Worm (Caenorhabditis elegans) whole organism, L3 larva: ENCODE measurements around the gene egas-3.
A peak's percentile ranks its signal among the peaks of the same experiment; 100 is the strongest.

Experiments used
- aly-2 ChIP-seq: fragments of 150-350 bp; optimal IDR thresholded peaks from 2 replicates; lab custom pipeline; 2014; ENCODE audit warnings: missing biosample characterization, missing genetic modification characterization
- ama-1 ChIP-seq: fragments of 150-350 bp; optimal IDR thresholded peaks from 2 replicates; lab custom pipeline; 2018
- ceh-16 ChIP-seq: sonication (generic microtip); optimal IDR thresholded peaks from 2 replicates; lab custom pipeline; 2017; ENCODE audit warnings: missing biosample characterization, missing genetic modification characterization
- ceh-28 ChIP-seq: fragments of 150-350 bp; optimal IDR thresholded peaks from 2 replicates; lab custom pipeline; 2014; ENCODE audit warnings: missing biosample characterization, missing genetic modification reagents, missing genetic modification characterization
- ceh-82 ChIP-seq: fragments of 150-350 bp; optimal IDR thresholded peaks from 2 replicates; lab custom pipeline; 2014; ENCODE audit warnings: missing biosample characterization, missing genetic modification characterization
- ceh-9 ChIP-seq: sonication (generic microtip); optimal IDR thresholded peaks from 2 replicates; lab custom pipeline; 2018; ENCODE audit warnings: missing biosample characterization, missing genetic modification characterization
- daf-12 ChIP-seq: fragments of 150-350 bp; optimal IDR thresholded peaks from 2 replicates; lab custom pipeline; 2014; ENCODE audit warnings: missing biosample characterization, missing genetic modification reagents, missing genetic modification characterization
- egl-27 ChIP-seq: sonication (generic microtip); optimal IDR thresholded peaks from 4 replicates; lab custom pipeline; 2017; ENCODE audit warnings: missing biosample characterization, missing genetic modification reagents, missing genetic modification characterization
- egl-5 ChIP-seq: fragments of 150-350 bp; optimal IDR thresholded peaks from 2 replicates; lab custom pipeline; 2017; ENCODE audit warnings: missing biosample characterization, missing genetic modification reagents, missing genetic modification characterization, inconsistent platforms
- elt-1 ChIP-seq: fragments of 150-350 bp; optimal IDR thresholded peaks from 2 replicates; lab custom pipeline; 2014; ENCODE audit warnings: missing biosample characterization, missing genetic modification characterization
- elt-2 ChIP-seq: sonication (generic microtip); optimal IDR thresholded peaks from 2 replicates; lab custom pipeline; 2016; ENCODE audit warnings: missing genetic modification reagents, mild to moderate bottlenecking, missing genetic modification characterization, missing compliant biosample characterization
- elt-3 ChIP-seq, 3 experiments: fragments of 150-350 bp in 1 of 3; sonication (generic microtip) in 2 of 3; optimal IDR thresholded peaks; 2 replicates in 2 of 3; 4 replicates in 1 of 3; lab custom pipeline; 2014 to 2017; ENCODE audit warnings: missing biosample characterization in 3 of 3, missing genetic modification characterization in 3 of 3
- eor-1 ChIP-seq, 2 experiments: fragments of 150-350 bp; optimal IDR thresholded peaks; 2 replicates each; lab custom pipeline; 2014 to 2018; ENCODE audit warnings: missing biosample characterization in 2 of 2, missing genetic modification characterization in 2 of 2
- fkh-2 ChIP-seq: fragments of 150-350 bp; optimal IDR thresholded peaks from 2 replicates; lab custom pipeline; 2014; ENCODE audit warnings: missing biosample characterization, missing genetic modification reagents, missing genetic modification characterization
- lin-15B ChIP-seq: fragments of 150-350 bp; optimal IDR thresholded peaks from 2 replicates; lab custom pipeline; 2014; ENCODE audit warnings: missing biosample characterization, missing genetic modification characterization
- lin-39 ChIP-seq: fragments of 150-350 bp; optimal IDR thresholded peaks from 2 replicates; lab custom pipeline; 2018; ENCODE audit warnings: missing biosample characterization, missing genetic modification reagents, missing genetic modification characterization
- mdl-1 ChIP-seq: fragments of 150-350 bp; optimal IDR thresholded peaks from 2 replicates; lab custom pipeline; 2014; ENCODE audit warnings: missing biosample characterization, missing genetic modification characterization
- mml-1 ChIP-seq: fragments of 150-350 bp; sonication (generic microtip); optimal IDR thresholded peaks from 3 replicates; lab custom pipeline; 2014; ENCODE audit warnings: missing biosample characterization, missing genetic modification characterization
- nfya-1 ChIP-seq: sonication (generic microtip); optimal IDR thresholded peaks from 2 replicates; lab custom pipeline; 2017; ENCODE audit warnings: missing genetic modification characterization, mild to moderate bottlenecking, missing compliant biosample characterization, antibody characterized with exemption, moderate library complexity; ENCODE audit not compliant: insufficient read depth
- nhr-11 ChIP-seq: fragments of 150-350 bp; optimal IDR thresholded peaks from 2 replicates; lab custom pipeline; 2014; ENCODE audit warnings: missing biosample characterization, missing genetic modification characterization
- nhr-12 ChIP-seq: fragments of 150-350 bp; optimal IDR thresholded peaks from 2 replicates; lab custom pipeline; 2014; ENCODE audit warnings: missing biosample characterization, missing genetic modification characterization
- nhr-23 ChIP-seq: fragments of 150-350 bp; optimal IDR thresholded peaks from 2 replicates; lab custom pipeline; 2014; ENCODE audit warnings: missing biosample characterization, missing genetic modification reagents, missing genetic modification characterization
- nhr-237 ChIP-seq: fragments of 150-350 bp; optimal IDR thresholded peaks from 2 replicates; lab custom pipeline; 2014; ENCODE audit warnings: missing biosample characterization, missing genetic modification characterization
- nhr-25 ChIP-seq: sonication (generic microtip); optimal IDR thresholded peaks from 2 replicates; lab custom pipeline; 2017; ENCODE audit warnings: missing biosample characterization, missing genetic modification characterization
- nhr-67 ChIP-seq: fragments of 150-350 bp; optimal IDR thresholded peaks from 2 replicates; lab custom pipeline; 2014; ENCODE audit warnings: missing biosample characterization, missing genetic modification characterization
- nhr-76 ChIP-seq: fragments of 150-350 bp; sonication (generic microtip); optimal IDR thresholded peaks from 5 replicates; lab custom pipeline; 2014; ENCODE audit warnings: missing biosample characterization, missing genetic modification characterization
- pha-4 ChIP-seq: fragments of 150-350 bp; optimal IDR thresholded peaks from 2 replicates; lab custom pipeline; 2014; ENCODE audit warnings: missing biosample characterization, missing genetic modification reagents, missing genetic modification characterization
- pqm-1 ChIP-seq: fragments of 150-350 bp; optimal IDR thresholded peaks from 2 replicates; lab custom pipeline; 2017; ENCODE audit warnings: missing biosample characterization, missing genetic modification characterization, inconsistent platforms
- skn-1 ChIP-seq: fragments of 150-350 bp; optimal IDR thresholded peaks from 2 replicates; lab custom pipeline; 2014; ENCODE audit warnings: missing biosample characterization, missing genetic modification characterization
- tbx-2 ChIP-seq: sonication (generic microtip); optimal IDR thresholded peaks from 2 replicates; lab custom pipeline; 2016; ENCODE audit warnings: mild to moderate bottlenecking, missing genetic modification characterization, missing compliant biosample characterization
- unc-39 ChIP-seq: sonication (generic microtip); optimal IDR thresholded peaks from 4 replicates; lab custom pipeline; 2017; ENCODE audit warnings: missing biosample characterization, missing genetic modification characterization
- unc-62 ChIP-seq: fragments of 150-350 bp; sonication (generic microtip); optimal IDR thresholded peaks from 4 replicates; lab custom pipeline; 2014; ENCODE audit warnings: missing biosample characterization, missing genetic modification reagents, missing genetic modification characterization
- zag-1 ChIP-seq: fragments of 150-350 bp; optimal IDR thresholded peaks from 2 replicates; lab custom pipeline; 2014; ENCODE audit warnings: missing biosample characterization, missing genetic modification characterization

Gene egas-3

ce11 chrV:18662333-18662732 is 26.2 kb upstream of the egas-3 start:
- TF ChIP-seq mml-1 (tag; lab: Kevin White, UChicago) (no peak), unc-62 (no peak), lin-15B (no peak), daf-12 (tag; lab: Kevin White, UChicago) (no peak)

- TF ChIP-seq nhr-67, result no peak
- TF ChIP-seq nhr-237, result no peak
- no peak for TF ChIP-seq pqm-1 (tag; lab: Kevin White, UChicago)
- TF ChIP-seq pha-4 (tag; lab: Kevin White, UChicago), result no peak
- TF ChIP-seq skn-1 (tag; lab: Kevin White, UChicago), result no peak
- no peak for TF ChIP-seq egl-27 (tag; lab: Kevin White, UChicago)
- TF ChIP-seq nhr-12, result no peak
- TF ChIP-seq zag-1 (tag; lab: Kevin White, UChicago), result no peak
- no peak for TF ChIP-seq ceh-82 (tag; lab: Kevin White, UChicago)
- no peak for TF ChIP-seq mdl-1 (tag; lab: Kevin White, UChicago)
- TF ChIP-seq daf-12 (tag; lab: Kevin White, UChicago), result no peak
These were observed 22.8 kb upstream of the egas-3 start for ce11 chrV:18658914-18659313.

DNA sequence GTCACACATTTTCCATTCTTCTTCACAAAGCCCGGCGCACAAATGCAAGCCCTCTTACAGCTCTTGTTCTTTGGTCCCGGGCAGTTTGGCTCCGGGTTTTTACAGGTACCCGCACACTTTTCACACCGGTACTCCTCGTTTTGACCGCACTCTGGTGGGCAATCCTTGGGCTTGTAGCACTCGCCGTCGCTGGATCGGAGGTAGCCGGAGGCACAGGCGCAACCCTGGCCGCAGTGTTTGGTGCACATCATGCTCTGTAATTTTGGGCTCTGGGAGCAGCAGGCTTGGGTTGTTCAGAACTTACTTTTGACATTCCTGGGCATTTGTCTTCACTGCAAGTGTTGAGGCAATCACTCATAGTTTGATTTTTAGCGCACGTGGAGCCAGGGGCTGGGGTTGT is 21.2 kb upstream of the egas-3 start:
- TF ChIP-seq fkh-2 (tag; lab: Kevin White, UChicago) (no peak), nhr-12 (no peak), nfya-1 (tag; lab: Kevin White, UChicago) (no peak), ceh-82 (tag; lab: Kevin White, UChicago) (no peak), nhr-25 (tag; lab: Kevin White, UChicago) (no peak), mdl-1 (tag; lab: Kevin White, UChicago) (no peak), mml-1 (tag; lab: Kevin White, UChicago) (no peak), nhr-11 (tag; lab: Kevin White, UChicago) (no peak), egl-5 (tag; lab: Kevin White, UChicago) (no peak), ceh-9 (tag; lab: Kevin White, UChicago) (no peak), nhr-76 (tag; lab: Kevin White, UChicago) (no peak), nhr-67 (no peak), elt-1 (tag; lab: Kevin White, UChicago) (no peak), eor-1 (tag; optimal IDR thresholded peaks at IDR 0.05; lab: Kevin White, UChicago) (no peak)

DNA sequence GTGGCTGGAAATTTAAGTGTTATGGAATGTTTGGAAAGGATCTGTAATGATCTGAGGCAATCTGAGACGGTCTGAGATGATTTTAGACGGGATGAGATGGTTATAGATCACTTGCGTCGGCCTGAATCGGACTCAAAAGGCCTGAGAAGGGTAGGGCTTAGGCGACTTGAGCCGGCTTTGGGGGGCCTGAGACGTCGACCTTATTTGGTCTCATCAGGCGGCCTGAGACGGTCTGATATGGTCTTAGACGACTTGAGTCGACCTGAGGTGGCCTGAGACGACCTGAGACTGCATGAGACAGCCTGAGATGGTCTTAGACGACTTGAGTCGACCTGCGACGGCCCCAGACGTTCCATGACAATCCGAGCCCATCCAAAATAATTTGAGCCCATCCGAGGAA is 20.2 kb upstream of the egas-3 start:
- TF ChIP-seq ceh-82 (tag; lab: Kevin White, UChicago) (no peak), lin-39 (tag; lab: Kevin White, UChicago) (no peak), nhr-25 (tag; lab: Kevin White, UChicago) (no peak), lin-15B (no peak), nhr-237 (no peak), unc-39 (tag; lab: Kevin White, UChicago) (no peak), unc-62 (no peak), nhr-76 (tag; lab: Kevin White, UChicago) (no peak)

- no peak for TF ChIP-seq ceh-16 (tag; lab: Kevin White, UChicago)
- TF ChIP-seq tbx-2 (tag; lab: Kevin White, UChicago), result no peak
- TF ChIP-seq daf-12 (tag; lab: Kevin White, UChicago), result no peak
These were observed 13.9 kb upstream of the egas-3 start, which contains the start of gene egas-2 for ce11 chrV:18650043-18650442. TSS of gene egas-2 (plus strand) at chrV:18650343.

ce11 chrV:18644258-18644657 is 8.1 kb upstream of the egas-3 start:
- TF ChIP-seq nhr-25 (tag; lab: Kevin White, UChicago) (no peak), ceh-28 (tag; lab: Kevin White, UChicago) (peak; percentile 83)
- TF ChIP-seq, all 47 proteins: peak for 1

DNA sequence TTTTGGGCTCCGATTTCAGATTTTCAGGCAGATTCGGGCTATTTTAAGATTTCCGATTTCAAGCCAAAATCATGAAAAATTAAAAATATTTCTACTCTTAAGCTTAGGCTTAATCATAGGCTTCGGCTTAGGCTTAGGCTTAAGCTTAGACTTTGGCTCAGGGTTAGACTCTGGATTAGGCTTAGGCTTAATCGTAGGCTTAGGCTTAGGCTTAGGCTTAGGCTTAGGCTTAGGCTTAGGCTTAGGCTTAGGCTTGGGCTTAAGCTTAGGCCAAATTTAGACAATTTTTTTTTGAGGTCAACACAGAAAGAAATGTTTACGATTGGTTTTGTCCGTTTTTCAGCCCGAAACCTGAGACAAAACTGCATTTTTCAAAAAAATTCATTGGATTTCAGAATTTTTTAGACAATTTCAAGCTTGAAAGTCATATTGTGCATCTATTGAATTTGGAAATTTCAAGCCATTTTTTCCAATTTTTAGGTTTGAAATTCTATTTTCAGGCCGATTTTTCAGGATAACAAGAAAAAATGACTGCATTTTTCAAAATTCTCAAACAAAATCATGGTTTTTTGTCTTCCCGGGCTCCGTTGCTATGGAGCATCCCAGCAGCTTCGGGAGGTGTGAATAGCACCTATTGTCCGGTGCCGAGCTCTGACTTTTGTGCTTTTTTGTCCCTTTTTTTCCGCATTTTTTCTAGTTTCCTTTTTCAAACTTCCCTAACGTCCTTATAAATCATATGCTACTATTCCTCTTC is 3.6 kb upstream of the egas-3 start, which contains the start of gene egas-1:
egas-1 (plus strand) TSS at position 704 of the 754 bp plus-strand sequence.
- TF ChIP-seq elt-2 (tag; lab: Kevin White, UChicago) (no peak), nhr-23 (peak; percentile 45), ceh-28 (tag; lab: Kevin White, UChicago) (peak; percentile 12), ama-1 (peak; percentile 84), aly-2 (no peak), elt-3 (tag; optimal IDR thresholded peaks at IDR 0.05; lab: Kevin White, UChicago) (peak in 1 of 3 experiments; percentile 8)
